Worm (Caenorhabditis elegans) whole organism, late embryonic: ENCODE results near the gene dop-2.

ENCODE experiments used
- C08G9.2 ChIP-seq: sonication (generic microtip); optimal IDR thresholded peaks from 2 replicates; lab custom pipeline; 2016; ENCODE audit warnings: mild to moderate bottlenecking, missing genetic modification characterization, moderate library complexity, missing compliant biosample characterization
- K09A11.1 ChIP-seq: sonication (generic microtip); optimal IDR thresholded peaks from 2 replicates; lab custom pipeline; 2017; ENCODE audit warnings: antibody characterized with exemption, mild to moderate bottlenecking, missing genetic modification characterization, missing compliant biosample characterization; ENCODE audit not compliant: insufficient read depth
- ama-1 ChIP-seq: fragments of 150-350 bp; optimal IDR thresholded peaks from 2 replicates; lab custom pipeline; 2014
- ceh-19 ChIP-seq: fragments of 200-800 bp; sonication (Bioruptor generic); optimal IDR thresholded peaks from 2 replicates; lab custom pipeline; 2018; ENCODE audit warnings: mild to moderate bottlenecking, missing genetic modification characterization, missing compliant biosample characterization
- ceh-6 ChIP-seq: fragments of 200-800 bp; sonication (Bioruptor generic); optimal IDR thresholded peaks from 2 replicates; lab custom pipeline; 2018; ENCODE audit warnings: mild to moderate bottlenecking, missing genetic modification characterization, missing compliant biosample characterization
- elt-2 ChIP-seq: sonication (generic microtip); optimal IDR thresholded peaks from 2 replicates; lab custom pipeline; 2016; ENCODE audit warnings: missing genetic modification reagents, missing genetic modification characterization, missing compliant biosample characterization
- gmeb-2 ChIP-seq: sonication (generic microtip); optimal IDR thresholded peaks from 2 replicates; lab custom pipeline; 2016; ENCODE audit warnings: missing genetic modification characterization, inconsistent platforms, missing compliant biosample characterization
- hlh-13 ChIP-seq: fragments of 200-800 bp; sonication (Bioruptor generic); optimal IDR thresholded peaks from 2 replicates; lab custom pipeline; 2018; ENCODE audit warnings: mild to moderate bottlenecking, missing genetic modification characterization, missing compliant biosample characterization
- mec-3 ChIP-seq: sonication (generic microtip); optimal IDR thresholded peaks from 2 replicates; lab custom pipeline; 2016; ENCODE audit warnings: borderline replicate concordance, missing genetic modification characterization, missing compliant biosample characterization
- nhr-11 ChIP-seq: fragments of 150-350 bp; optimal IDR thresholded peaks from 2 replicates; lab custom pipeline; 2014; ENCODE audit warnings: missing biosample characterization, missing genetic modification characterization
- pax-1 ChIP-seq: fragments of 150-350 bp; optimal IDR thresholded peaks from 2 replicates; lab custom pipeline; 2014; ENCODE audit warnings: missing biosample characterization, missing genetic modification characterization
- pqm-1 ChIP-seq: sonication (generic microtip); optimal IDR thresholded peaks from 2 replicates; lab custom pipeline; 2016; ENCODE audit warnings: missing genetic modification characterization, missing compliant biosample characterization
- zip-5 ChIP-seq: sonication (generic microtip); optimal IDR thresholded peaks from 2 replicates; lab custom pipeline; 2016; ENCODE audit warnings: missing genetic modification characterization, missing compliant biosample characterization

DNA sequence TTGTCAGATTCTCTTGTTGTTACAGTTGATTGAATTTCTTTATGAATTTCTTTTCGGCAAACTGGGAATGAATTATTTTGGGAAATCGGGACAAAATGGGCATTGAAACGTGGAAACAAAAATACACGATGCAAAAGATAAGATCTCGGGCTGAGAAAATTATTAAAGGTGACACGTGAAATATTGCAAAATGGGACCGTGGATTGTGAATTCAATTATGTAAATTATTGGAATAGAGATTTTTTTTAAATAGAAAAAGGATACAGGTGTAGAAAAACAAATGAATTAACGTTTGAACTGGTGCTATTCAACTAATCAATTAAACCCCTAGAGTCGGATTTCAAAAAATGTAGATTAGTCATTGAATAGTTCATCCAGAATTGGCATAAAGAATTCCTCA is 39.6 kb upstream of the dop-2 start, which contains the start of gene F25B3.4:
- no peak for TF ChIP-seq hlh-13 (GFP tag; lab: Kevin White, UChicago)
- no peak for TF ChIP-seq mec-3 (tag; lab: Kevin White, UChicago)
- no peak for TF ChIP-seq K09A11.1 (tag; lab: Kevin White, UChicago)
- no peak for TF ChIP-seq zip-5 (tag; lab: Kevin White, UChicago)
- no peak for TF ChIP-seq ama-1
- no peak for TF ChIP-seq ceh-6 (GFP tag; lab: Kevin White, UChicago)
- no peak for TF ChIP-seq elt-2 (tag; lab: Kevin White, UChicago)
- TF ChIP-seq nhr-11 (tag; lab: Kevin White, UChicago): no peak
- TF ChIP-seq pax-1: no peak
- TF ChIP-seq ceh-19 (GFP tag; lab: Kevin White, UChicago): no peak
- TF ChIP-seq gmeb-2 (tag; lab: Kevin White, UChicago): no peak
- no peak for TF ChIP-seq pqm-1 (tag; lab: Kevin White, UChicago)
- no peak for TF ChIP-seq C08G9.2
